Worm (Caenorhabditis elegans): ENCODE measurements around the gene ttr-24.

DNA sequence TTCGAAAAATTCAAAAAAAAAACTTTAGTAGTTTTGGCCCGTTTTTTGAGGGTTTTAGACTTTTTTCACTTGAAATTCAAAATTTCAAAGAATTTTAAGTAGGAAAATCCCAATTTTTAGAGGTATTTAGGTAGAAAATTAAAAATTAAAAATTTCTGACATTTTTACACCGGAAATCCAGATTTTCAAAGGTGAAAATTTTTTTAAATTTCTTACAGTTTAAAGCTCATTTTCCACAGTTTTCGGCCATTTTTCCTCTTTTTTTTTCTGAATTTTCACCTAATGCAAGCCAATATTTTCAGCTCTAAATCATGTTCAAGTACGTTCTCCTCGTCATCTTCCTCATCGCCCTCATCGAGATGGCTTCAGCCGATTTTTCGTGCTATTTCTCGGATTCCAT, 25.9 kb upstream of the ttr-24 start, which contains the start of gene txt-14:
- TF ChIP-seq unc-62 (GFP tag; optimal IDR thresholded peaks at IDR 0.05) = no peak
- no peak for TF ChIP-seq ceh-82 (tag; optimal IDR thresholded peaks at IDR 0.05)
- TF ChIP-seq egl-27 (tag; optimal IDR thresholded peaks at IDR 0.05) = no peak
- TF ChIP-seq nhr-76 (tag; optimal IDR thresholded peaks at IDR 0.05) = no peak
- TF ChIP-seq nhr-25 (tag; optimal IDR thresholded peaks at IDR 0.05) = no peak
- TF ChIP-seq snpc-4 (tag; optimal IDR thresholded peaks at IDR 0.05) = no peak
- no peak for TF ChIP-seq fos-1 (tag; optimal IDR thresholded peaks at IDR 0.05)
- TF ChIP-seq zag-1 (tag; optimal IDR thresholded peaks at IDR 0.05) = no peak
- TF ChIP-seq fkh-10 (GFP tag; optimal IDR thresholded peaks at IDR 0.05) = no peak
